Fruit fly (Drosophila melanogaster) whole organism, pupa: ENCODE measurements around the gene CG31915.

Source experiments
- CG10348 ChIP-seq: fragments of 200-800 bp; sonication (Bioruptor generic); IDR thresholded peaks from 2 replicates; pipeline ENCODE4 v1.3.6; 2022; ENCODE audit warnings: missing biosample characterization, missing genetic modification characterization
- CG12605 ChIP-seq: fragments of 200-800 bp; sonication (Bioruptor generic); IDR thresholded peaks from 2 replicates; pipeline ENCODE4 v1.3.6; 2022; ENCODE audit warnings: missing biosample characterization, missing genetic modification characterization
- CG13204 ChIP-seq: fragments of 200-800 bp; sonication (Bioruptor generic); optimal IDR thresholded peaks from 2 replicates; lab custom pipeline; 2018; ENCODE audit warnings: missing biosample characterization, mild to moderate bottlenecking, missing genetic modification characterization, moderate library complexity
- CG14655 ChIP-seq: fragments of 200-800 bp; sonication (Bioruptor generic); optimal IDR thresholded peaks from 3 replicates; lab custom pipeline; 2017; ENCODE audit warnings: mild to moderate bottlenecking, missing biosample characterization, missing genetic modification reagents, missing genetic modification characterization
- CG15710 ChIP-seq: fragments of 200-800 bp; sonication (Bioruptor generic); optimal IDR thresholded peaks from 2 replicates; lab custom pipeline; 2018; ENCODE audit warnings: missing biosample characterization, mild to moderate bottlenecking, missing genetic modification characterization, moderate library complexity
- CG17806 ChIP-seq: fragments of 200-800 bp; sonication (Bioruptor generic); optimal IDR thresholded peaks from 2 replicates; lab custom pipeline; 2018; ENCODE audit warnings: missing biosample characterization, mild to moderate bottlenecking, missing genetic modification characterization, moderate library complexity
- CG32121 ChIP-seq: fragments of 200-800 bp; sonication (Bioruptor generic); IDR thresholded peaks from 2 replicates; pipeline ENCODE4 v1.3.6; 2022; ENCODE audit warnings: missing biosample characterization, missing genetic modification characterization
- CG34367 ChIP-seq: fragments of 200-800 bp; sonication (Bioruptor generic); optimal IDR thresholded peaks from 2 replicates; lab custom pipeline; 2018; ENCODE audit warnings: missing biosample characterization, mild to moderate bottlenecking, missing genetic modification characterization
- CG4496 ChIP-seq: fragments of 200-800 bp; sonication (Bioruptor generic); IDR thresholded peaks from 3 replicates; pipeline ENCODE4 v1.3.6; 2022; ENCODE audit warnings: missing biosample characterization, missing genetic modification characterization
- CG8159 ChIP-seq: fragments of 200-800 bp; sonication (Bioruptor generic); optimal IDR thresholded peaks from 3 replicates; lab custom pipeline; 2018; ENCODE audit warnings: missing biosample characterization, mild to moderate bottlenecking, missing genetic modification characterization, moderate library complexity
- CG8301 ChIP-seq: fragments of 200-800 bp; sonication (Bioruptor generic); optimal IDR thresholded peaks from 2 replicates; lab custom pipeline; 2018; ENCODE audit warnings: missing biosample characterization, mild to moderate bottlenecking, missing genetic modification characterization
- CG9948 ChIP-seq: fragments of 200-800 bp; sonication (Bioruptor generic); optimal IDR thresholded peaks from 2 replicates; lab custom pipeline; 2018; ENCODE audit warnings: missing biosample characterization, mild to moderate bottlenecking, missing genetic modification characterization, moderate library complexity
- D1 ChIP-seq: fragments of 200-800 bp; sonication (Bioruptor generic); optimal IDR thresholded peaks from 2 replicates; lab custom pipeline; 2018; ENCODE audit warnings: missing biosample characterization, mild to moderate bottlenecking, missing genetic modification characterization, moderate library complexity
- EcR ChIP-seq: fragments of 200-800 bp; sonication (Bioruptor generic); optimal IDR thresholded peaks from 3 replicates; lab custom pipeline; 2019; ENCODE audit warnings: missing biosample characterization, missing genetic modification characterization, mild to moderate bottlenecking, moderate library complexity, missing genetic modification reagents
- Ets98B ChIP-seq: fragments of 200-800 bp; sonication (Bioruptor generic); IDR thresholded peaks from 2 replicates; pipeline ENCODE4 v1.3.6; 2022; ENCODE audit warnings: missing biosample characterization, missing genetic modification characterization
- Pif1A ChIP-seq: fragments of 200-800 bp; sonication (Bioruptor generic); optimal IDR thresholded peaks from 3 replicates; lab custom pipeline; 2016; ENCODE audit warnings: missing biosample characterization, missing genetic modification characterization
- Pif1B ChIP-seq: fragments of 200-800 bp; sonication (Bioruptor generic); optimal IDR thresholded peaks from 3 replicates; lab custom pipeline; 2016; ENCODE audit warnings: missing biosample characterization, missing genetic modification characterization
- Snoo ChIP-seq: fragments of 200-800 bp; sonication (Bioruptor generic); optimal IDR thresholded peaks from 3 replicates; lab custom pipeline; 2017; ENCODE audit warnings: missing biosample characterization, mild to moderate bottlenecking, missing genetic modification characterization, inconsistent platforms
- fd96Ca ChIP-seq: fragments of 200-800 bp; sonication (Bioruptor generic); IDR thresholded peaks from 3 replicates; pipeline ENCODE4 v1.3.6; 2022; ENCODE audit warnings: missing biosample characterization, missing genetic modification characterization
- gl ChIP-seq: fragments of 200-800 bp; sonication (Bioruptor generic); optimal IDR thresholded peaks from 2 replicates; lab custom pipeline; 2018; ENCODE audit warnings: missing biosample characterization, mild to moderate bottlenecking, missing genetic modification characterization
- rn ChIP-seq: fragments of 200-800 bp; sonication (Bioruptor generic); IDR thresholded peaks from 2 replicates; pipeline ENCODE4 v1.3.6; 2022; ENCODE audit warnings: missing biosample characterization, missing genetic modification characterization

Gene CG31915

dm6 chr2L:5519846-5520384 is 8.0 kb upstream of the CG31915 start, which contains the start of the genes CG7382 and cl:
CG7382 (minus strand) TSS chr2L:5519896.
cl (plus strand) TSS chr2L:5520135.
- TF ChIP-seq CG32121 (no peak), CG8301 (no peak), D1 (tag; lab: Kevin White, UChicago) (no peak), CG8159 (tag; lab: Kevin White, UChicago) (peak; percentile 56), CG4496 (GFP tag; lab: Robert Waterston, UW) (0 out of 3 replicates have a peak, but pooled peaks have one; percentile 34), rn (no peak), CG15710 (tag; lab: Kevin White, UChicago) (peak; percentile 31), Pif1A (GFP tag; lab: Kevin White, UChicago) (no peak), Snoo (tag; lab: Kevin White, UChicago) (no peak), CG10348 (no peak), CG17806 (tag; lab: Kevin White, UChicago) (peak; percentile 20), CG13204 (no peak), Pif1B (GFP tag; lab: Kevin White, UChicago) (no peak), CG12605 (GFP tag; lab: Robert Waterston, UW) (no peak), CG34367 (tag; lab: Kevin White, UChicago) (no peak), CG9948 (tag; lab: Kevin White, UChicago) (peak; percentile 12), EcR (GFP tag; lab: Kevin White, UChicago) (peak; percentile 75), CG14655 (GFP tag; lab: Kevin White, UChicago) (no peak), fd96Ca (GFP tag; lab: Robert Waterston, UW) (no peak), Ets98B (GFP tag; lab: Robert Waterston, UW) (no peak)

dm6 chr2L:5520757-5521156 is 7.2 kb upstream of the CG31915 start:
- peak; percentile 51; the same call in 1 of the 3 replicates for TF ChIP-seq fd96Ca (GFP tag; lab: Robert Waterston, UW)
- no peak for TF ChIP-seq CG4496 (GFP tag; lab: Robert Waterston, UW)
- TF ChIP-seq CG8301, result no peak
- TF ChIP-seq, all 21 proteins: peak for 1

dm6 chr2L:5523848-5524473 is 4.0 kb upstream of the CG31915 start, which contains the start of the genes Vps52 and Elp4:
Vps52 (minus strand) TSS chr2L:5523898.
Elp4 (plus strand) TSS chr2L:5524139.
- no peak for TF ChIP-seq CG4496 (GFP tag; lab: Robert Waterston, UW)
- TF ChIP-seq CG32121, result peak; percentile 58; the same call in 1 of the 2 replicates
- no peak for TF ChIP-seq CG13204
- peak; percentile 65 for TF ChIP-seq CG15710 (tag; lab: Kevin White, UChicago)
- 0 out of 2 replicates have a peak, but pooled peaks have one; percentile 23 for TF ChIP-seq CG12605 (GFP tag; lab: Robert Waterston, UW)
- no peak for TF ChIP-seq EcR (GFP tag; lab: Kevin White, UChicago)
- peak; percentile 38; the same call in 1 of the 2 replicates for TF ChIP-seq Ets98B (GFP tag; lab: Robert Waterston, UW)
- peak; percentile 72 for TF ChIP-seq CG17806 (tag; lab: Kevin White, UChicago)
- TF ChIP-seq CG34367 (tag; lab: Kevin White, UChicago), result peak; percentile 64
- TF ChIP-seq gl, result no peak
- no peak for TF ChIP-seq rn
- no peak for TF ChIP-seq CG8159 (tag; lab: Kevin White, UChicago)
- TF ChIP-seq CG9948 (tag; lab: Kevin White, UChicago), result peak; percentile 72
- TF ChIP-seq Snoo (tag; lab: Kevin White, UChicago), result peak; percentile 72

- TF ChIP-seq fd96Ca (GFP tag; lab: Robert Waterston, UW) (no peak), Pif1A (GFP tag; lab: Kevin White, UChicago) (no peak), EcR (GFP tag; lab: Kevin White, UChicago) (no peak), CG32121 (no peak), CG14655 (GFP tag; lab: Kevin White, UChicago) (no peak), CG12605 (GFP tag; lab: Robert Waterston, UW) (no peak), CG10348 (no peak), CG17806 (tag; lab: Kevin White, UChicago) (no peak), CG34367 (tag; lab: Kevin White, UChicago) (no peak), gl (no peak), CG8301 (no peak), CG9948 (tag; lab: Kevin White, UChicago) (no peak), D1 (tag; lab: Kevin White, UChicago) (no peak), rn (no peak), Pif1B (GFP tag; lab: Kevin White, UChicago) (no peak), CG15710 (tag; lab: Kevin White, UChicago) (no peak), Ets98B (GFP tag; lab: Robert Waterston, UW) (no peak)
Measured at dm6 chr2L:5525723-5526122, 2.2 kb upstream of the CG31915 start, which contains the start of gene Cap-D3. Cap-D3 (plus strand) TSS chr2L:5525905.

- TF ChIP-seq Pif1A (GFP tag; lab: Kevin White, UChicago) (no peak), CG15710 (tag; lab: Kevin White, UChicago) (no peak), rn (no peak), CG14655 (GFP tag; lab: Kevin White, UChicago) (no peak), D1 (tag; lab: Kevin White, UChicago) (no peak), CG12605 (GFP tag; lab: Robert Waterston, UW) (no peak), CG8301 (no peak), fd96Ca (GFP tag; lab: Robert Waterston, UW) (no peak), EcR (GFP tag; lab: Kevin White, UChicago) (no peak), CG8159 (tag; lab: Kevin White, UChicago) (no peak), CG34367 (tag; lab: Kevin White, UChicago) (no peak)
Measured at dm6 chr2L:5526738-5527137, 1.2 kb upstream of the CG31915 start, which contains the start of gene Cox11. Cox11 (plus strand) TSS chr2L:5526957.
